Fruit fly (Drosophila melanogaster) whole organism, embryonic: ENCODE measurements around the gene CG12016.

Experiments used
- ATbp ChIP-seq: fragments of 200-800 bp; sonication (Bioruptor generic); optimal IDR thresholded peaks from 2 replicates; lab custom pipeline; 2017; ENCODE audit warnings: missing biosample characterization, mild to moderate bottlenecking, missing genetic modification characterization, missing genetic modification reagents
- Aef1 ChIP-seq: fragments of 200-800 bp; sonication (Bioruptor generic); IDR thresholded peaks from 3 replicates; pipeline ENCODE4 v1.3.6; 2022; ENCODE audit warnings: missing biosample characterization, missing genetic modification characterization
- Bdp1 ChIP-seq: fragments of 200-800 bp; sonication (Bioruptor generic); optimal IDR thresholded peaks from 3 replicates; lab custom pipeline; 2016; ENCODE audit warnings: missing biosample characterization, missing genetic modification characterization
- Blimp-1 ChIP-seq: fragments of 200-800 bp; sonication (Bioruptor generic); optimal IDR thresholded peaks from 3 replicates; lab custom pipeline; 2018; ENCODE audit warnings: missing biosample characterization, missing genetic modification characterization, mild to moderate bottlenecking, moderate library complexity, missing genetic modification reagents
- CG10147 ChIP-seq: fragments of 200-800 bp; sonication (Bioruptor generic); optimal IDR thresholded peaks from 2 replicates; lab custom pipeline; 2019; ENCODE audit warnings: missing biosample characterization, mild to moderate bottlenecking, missing genetic modification characterization, moderate library complexity
- CG11093 ChIP-seq: fragments of 200-800 bp; sonication (Bioruptor generic); IDR thresholded peaks from 3 replicates; pipeline ENCODE4 v1.3.6; 2022; ENCODE audit warnings: missing biosample characterization, missing genetic modification characterization
- CG12236 ChIP-seq: fragments of 200-800 bp; sonication (Bioruptor generic); optimal IDR thresholded peaks from 2 replicates; lab custom pipeline; 2016; ENCODE audit warnings: missing biosample characterization, missing genetic modification characterization
- CG12744 ChIP-seq: fragments of 200-800 bp; sonication (Bioruptor generic); optimal IDR thresholded peaks from 2 replicates; lab custom pipeline; 2016; ENCODE audit warnings: missing biosample characterization, missing genetic modification characterization
- CG13424 ChIP-seq: fragments of 200-800 bp; sonication (Bioruptor generic); optimal IDR thresholded peaks from 2 replicates; lab custom pipeline; 2019; ENCODE audit warnings: missing biosample characterization, mild to moderate bottlenecking, missing genetic modification characterization, moderate library complexity
- CG15601 ChIP-seq: fragments of 200-800 bp; sonication (Bioruptor generic); optimal IDR thresholded peaks from 3 replicates; lab custom pipeline; 2019; ENCODE audit warnings: missing biosample characterization, mild to moderate bottlenecking, missing genetic modification characterization, moderate library complexity
- CG16779 ChIP-seq: fragments of 200-800 bp; sonication (Bioruptor generic); IDR thresholded peaks from 2 replicates; pipeline ENCODE4 v1.3.6; 2022; ENCODE audit warnings: missing biosample characterization, missing genetic modification characterization
- CG16863 ChIP-seq: fragments of 200-800 bp; sonication (Bioruptor generic); optimal IDR thresholded peaks from 3 replicates; lab custom pipeline; 2016; ENCODE audit warnings: missing biosample characterization, missing genetic modification characterization
- CG18619 ChIP-seq: fragments of 200-800 bp; sonication (Bioruptor generic); optimal IDR thresholded peaks from 3 replicates; lab custom pipeline; 2017; ENCODE audit warnings: missing biosample characterization, mild to moderate bottlenecking, missing genetic modification characterization
- CG6689 ChIP-seq: fragments of 200-800 bp; sonication (Bioruptor generic); IDR thresholded peaks from 2 replicates; pipeline ENCODE4 v1.3.6; 2022; ENCODE audit warnings: missing biosample characterization, missing genetic modification characterization
- CG6791 ChIP-seq: fragments of 200-800 bp; sonication (Bioruptor generic); IDR thresholded peaks from 3 replicates; pipeline ENCODE4 v1.3.6; 2022; ENCODE audit warnings: missing biosample characterization, missing genetic modification characterization; ENCODE audit not compliant: partially characterized antibody
- CG6854 ChIP-seq: fragments of 200-800 bp; sonication (Bioruptor generic); optimal IDR thresholded peaks from 3 replicates; lab custom pipeline; 2017; ENCODE audit warnings: missing biosample characterization, mild to moderate bottlenecking, missing genetic modification characterization
- CG7786 ChIP-seq: fragments of 200-800 bp; sonication (Bioruptor generic); optimal IDR thresholded peaks from 2 replicates; lab custom pipeline; 2016; ENCODE audit warnings: missing biosample characterization, missing genetic modification characterization
- Doc3 ChIP-seq: fragments of 200-800 bp; sonication (Bioruptor generic); IDR thresholded peaks from 3 replicates; pipeline ENCODE4 v1.3.6; 2022; ENCODE audit warnings: missing biosample characterization, missing genetic modification characterization; ENCODE audit not compliant: partially characterized antibody
- HLH4C ChIP-seq: fragments of 200-800 bp; sonication (Bioruptor generic); IDR thresholded peaks from 3 replicates; pipeline ENCODE4 v1.3.6; 2022; ENCODE audit warnings: missing biosample characterization, missing genetic modification characterization; ENCODE audit not compliant: partially characterized antibody
- HmgD ChIP-seq: fragments of 200-800 bp; sonication (Bioruptor generic); optimal IDR thresholded peaks from 3 replicates; lab custom pipeline; 2016; ENCODE audit warnings: missing biosample characterization, missing genetic modification characterization
- Hsf ChIP-seq: fragments of 200-800 bp; sonication (Bioruptor generic); optimal IDR thresholded peaks from 3 replicates; lab custom pipeline; 2016; ENCODE audit warnings: missing biosample characterization, missing genetic modification characterization
- Jarid2 ChIP-seq: fragments of 200-800 bp; sonication (Bioruptor generic); optimal IDR thresholded peaks from 3 replicates; lab custom pipeline; 2017; ENCODE audit warnings: mild to moderate bottlenecking, missing biosample characterization, missing genetic modification reagents, missing genetic modification characterization
- Meics ChIP-seq: fragments of 200-800 bp; sonication (Bioruptor generic); optimal IDR thresholded peaks from 2 replicates; lab custom pipeline; 2017; ENCODE audit warnings: missing biosample characterization, mild to moderate bottlenecking, missing genetic modification characterization
- NfI ChIP-seq: fragments of 200-800 bp; sonication (Bioruptor generic); optimal IDR thresholded peaks from 3 replicates; lab custom pipeline; 2018; ENCODE audit warnings: missing biosample characterization, mild to moderate bottlenecking, missing genetic modification characterization, moderate library complexity
- PHDP ChIP-seq: fragments of 200-800 bp; sonication (Bioruptor generic); optimal IDR thresholded peaks from 3 replicates; lab custom pipeline; 2018; ENCODE audit warnings: missing biosample characterization, mild to moderate bottlenecking, missing genetic modification characterization, moderate library complexity
- Ravus ChIP-seq: fragments of 200-800 bp; sonication (Bioruptor generic); IDR thresholded peaks from 2 replicates; pipeline ENCODE4 v1.3.6; 2022; ENCODE audit warnings: missing biosample characterization, missing genetic modification characterization
- Side ChIP-seq: fragments of 200-800 bp; sonication (Bioruptor generic); optimal IDR thresholded peaks from 2 replicates; lab custom pipeline; 2016; ENCODE audit warnings: missing biosample characterization, missing genetic modification characterization
- Spps ChIP-seq: fragments of 200-800 bp; sonication (Bioruptor generic); optimal IDR thresholded peaks from 2 replicates; lab custom pipeline; 2018; ENCODE audit warnings: missing biosample characterization, mild to moderate bottlenecking, missing genetic modification characterization
- Stat92E ChIP-seq, 3 experiments: fragments of >200 bp in 2 of 3; fragments of 200-800 bp in 1 of 3; sonication (Bioruptor generic) in 1 of 3; optimal IDR thresholded peaks; 2 replicates each; lab custom pipeline; 2017 to 2019; ENCODE audit warnings: missing biosample characterization in 3 of 3, missing genetic modification characterization in 3 of 3, mild to moderate bottlenecking in 1 of 3, moderate library complexity in 1 of 3
- Taf1 ChIP-seq: fragments of 200-800 bp; sonication (Bioruptor generic); IDR thresholded peaks from 2 replicates; pipeline ENCODE4 v1.3.6; 2022; ENCODE audit warnings: missing biosample characterization, missing genetic modification characterization
- YL-1 ChIP-seq: fragments of 200-800 bp; sonication (Bioruptor generic); optimal IDR thresholded peaks from 3 replicates; lab custom pipeline; 2017; ENCODE audit warnings: missing biosample characterization, mild to moderate bottlenecking, missing genetic modification characterization
- ase ChIP-seq: fragments of 200-800 bp; sonication (Bioruptor generic); IDR thresholded peaks from 3 replicates; pipeline ENCODE4 v1.3.6; 2022; ENCODE audit warnings: missing biosample characterization, missing genetic modification characterization
- caup ChIP-seq: fragments of 200-800 bp; sonication (Bioruptor generic); optimal IDR thresholded peaks from 3 replicates; lab custom pipeline; 2017; ENCODE audit warnings: missing biosample characterization, mild to moderate bottlenecking, missing genetic modification characterization, moderate library complexity; ENCODE audit not compliant: severe bottlenecking
- chinmo ChIP-seq: fragments of 200-800 bp; sonication (Bioruptor generic); IDR thresholded peaks from 4 replicates; pipeline ENCODE4 v1.3.6; 2022; ENCODE audit warnings: missing biosample characterization, missing genetic modification characterization; ENCODE audit not compliant: partially characterized antibody
- dan ChIP-seq: fragments of 200-800 bp; sonication (Bioruptor generic); IDR thresholded peaks from 2 replicates; pipeline ENCODE4 v1.3.6; 2022; ENCODE audit warnings: missing biosample characterization, missing genetic modification characterization
- dm ChIP-seq: fragments of 200-800 bp; sonication (Bioruptor generic); optimal IDR thresholded peaks from 3 replicates; lab custom pipeline; 2016; ENCODE audit warnings: missing biosample characterization, missing genetic modification characterization
- fru ChIP-seq: fragments of >200 bp; optimal IDR thresholded peaks from 2 replicates; lab custom pipeline; 2017
- gce ChIP-seq: fragments of 200-800 bp; sonication (Bioruptor generic); IDR thresholded peaks from 3 replicates; pipeline ENCODE4 v1.3.6; 2022; ENCODE audit warnings: missing biosample characterization, missing genetic modification characterization
- hbn ChIP-seq: fragments of 200-800 bp; sonication (Bioruptor generic); IDR thresholded peaks from 2 replicates; pipeline ENCODE4 v1.3.6; 2022; ENCODE audit warnings: missing biosample characterization, missing genetic modification characterization; ENCODE audit not compliant: partially characterized antibody
- hkb ChIP-seq, 2 experiments: fragments of 200-800 bp in 1 of 2; fragments of >200 bp in 1 of 2; sonication (Bioruptor generic) in 1 of 2; IDR thresholded peaks in 1 of 2; optimal IDR thresholded peaks in 1 of 2; 2 replicates each; pipeline versions ENCODE4 v1.3.6 to Lab custom; 2017 to 2022; ENCODE audit warnings: missing biosample characterization in 1 of 2, missing genetic modification characterization in 1 of 2
- jumu ChIP-seq: fragments of 200-800 bp; sonication (Bioruptor generic); optimal IDR thresholded peaks from 3 replicates; lab custom pipeline; 2016; ENCODE audit warnings: missing biosample characterization, missing genetic modification characterization
- mam ChIP-seq: fragments of 200-800 bp; sonication (Bioruptor generic); optimal IDR thresholded peaks from 3 replicates; lab custom pipeline; 2016; ENCODE audit warnings: missing biosample characterization, missing genetic modification characterization
- mirr ChIP-seq: fragments of 200-800 bp; sonication (Bioruptor generic); optimal IDR thresholded peaks from 3 replicates; lab custom pipeline; 2018; ENCODE audit warnings: missing biosample characterization, mild to moderate bottlenecking, missing genetic modification characterization
- oc ChIP-seq: fragments of 200-800 bp; sonication (Bioruptor generic); optimal IDR thresholded peaks from 2 replicates; lab custom pipeline; 2018; ENCODE audit warnings: missing biosample characterization, mild to moderate bottlenecking, missing genetic modification characterization, moderate library complexity
- peb ChIP-seq: fragments of 200-800 bp; sonication (Bioruptor generic); IDR thresholded peaks from 2 replicates; pipeline ENCODE4 v1.3.6; 2022; ENCODE audit warnings: missing biosample characterization, missing genetic modification characterization
- row ChIP-seq: fragments of 200-800 bp; sonication (Bioruptor generic); IDR thresholded peaks from 3 replicates; pipeline ENCODE4 v1.3.6; 2022; ENCODE audit warnings: missing biosample characterization, missing genetic modification characterization
- sd ChIP-seq: fragments of 200-800 bp; sonication (Bioruptor generic); optimal IDR thresholded peaks from 3 replicates; lab custom pipeline; 2018; ENCODE audit warnings: missing biosample characterization, mild to moderate bottlenecking, missing genetic modification characterization, moderate library complexity
- slou ChIP-seq: fragments of 200-800 bp; sonication (Bioruptor generic); optimal IDR thresholded peaks from 3 replicates; lab custom pipeline; 2016; ENCODE audit warnings: missing biosample characterization, missing genetic modification characterization
- sna ChIP-seq: fragments of 200-800 bp; sonication (Bioruptor generic); IDR thresholded peaks from 2 replicates; pipeline ENCODE4 v1.3.6; 2022; ENCODE audit warnings: missing biosample characterization, missing genetic modification characterization; ENCODE audit not compliant: partially characterized antibody
- tin ChIP-seq: fragments of 200-800 bp; sonication (Bioruptor generic); optimal IDR thresholded peaks from 3 replicates; lab custom pipeline; 2016; ENCODE audit warnings: missing biosample characterization, missing genetic modification characterization

Gene CG12016

dm6 chr3L:3319223-3319643 is at the start of gene CG12016, which contains the start of the genes PIG-C and Dpm2 (continued):
- TF ChIP-seq Meics (GFP tag; lab: Kevin White, UChicago): no peak
- TF ChIP-seq sna (GFP tag; lab: Robert Waterston, UW): peak; percentile 97
- TF ChIP-seq CG7786 (GFP tag; lab: Kevin White, UChicago): peak; percentile 71
- peak; percentile 52 for TF ChIP-seq CG12744 (GFP tag; lab: Kevin White, UChicago)
- TF ChIP-seq dan (GFP tag; lab: Robert Waterston, UW): no peak
- TF ChIP-seq Hsf (GFP tag; lab: Kevin White, UChicago): peak; percentile 86
- TF ChIP-seq YL-1 (GFP tag; lab: Kevin White, UChicago): peak; percentile 38
- no peak for TF ChIP-seq Ravus (GFP tag; lab: Robert Waterston, UW)
- TF ChIP-seq row (GFP tag; lab: Robert Waterston, UW): peak; percentile 94
- TF ChIP-seq mirr (GFP tag; lab: Kevin White, UChicago): peak; percentile 45
- TF ChIP-seq jumu (GFP tag; lab: Kevin White, UChicago): peak; percentile 65
- TF ChIP-seq ase (GFP tag; lab: Robert Waterston, UW): peak; percentile 50; the same call in 1 of the 3 replicates
- TF ChIP-seq gce (GFP tag; lab: Robert Waterston, UW): no peak
- no peak for TF ChIP-seq fru (lab: Kevin White, UChicago)
- TF ChIP-seq hbn: peak; percentile 95
- peak; percentile 44 for TF ChIP-seq Aef1 (GFP tag; lab: Robert Waterston, UW)
- peak; percentile 36 for TF ChIP-seq Blimp-1 (GFP tag; lab: Kevin White, UChicago)
- TF ChIP-seq NfI (GFP tag; lab: Kevin White, UChicago): peak; percentile 72
- no peak for TF ChIP-seq oc (tag; lab: Kevin White, UChicago)
- TF ChIP-seq mam (GFP tag; lab: Kevin White, UChicago): peak; percentile 78
- TF ChIP-seq CG12236 (GFP tag; lab: Kevin White, UChicago): no peak
- peak; percentile 95 for TF ChIP-seq CG6791 (GFP tag; lab: Robert Waterston, UW)
- peak; percentile 58 for TF ChIP-seq CG10147 (GFP tag; lab: Kevin White, UChicago)
- no peak for TF ChIP-seq peb
- TF ChIP-seq caup (GFP tag; lab: Kevin White, UChicago): peak; percentile 56
- no peak for TF ChIP-seq sd (tag; lab: Kevin White, UChicago)
- peak; percentile 53 for TF ChIP-seq Side
- no peak for TF ChIP-seq hkb (optimal IDR thresholded peaks at IDR 0.05; lab: Kevin White, UChicago)
- no peak for TF ChIP-seq hkb (GFP tag; IDR thresholded peaks at IDR 0.05; lab: Robert Waterston, UW)
- TF ChIP-seq Jarid2 (GFP tag; lab: Kevin White, UChicago): no peak
- TF ChIP-seq dm: peak; percentile 65
- peak; percentile 50 for TF ChIP-seq Bdp1
- peak; percentile 97 for TF ChIP-seq Doc3 (GFP tag; lab: Robert Waterston, UW)
- no peak for TF ChIP-seq Spps
- TF ChIP-seq CG16779 (GFP tag; lab: Robert Waterston, UW): no peak
- TF ChIP-seq CG13424: peak; percentile 74
- TF ChIP-seq HLH4C (GFP tag; lab: Robert Waterston, UW): peak; percentile 95
- no peak for TF ChIP-seq slou (GFP tag; lab: Kevin White, UChicago)
- 0 out of 3 replicates have a peak, but pooled peaks have one; percentile 20 for TF ChIP-seq CG11093
- TF ChIP-seq CG16863 (GFP tag; lab: Kevin White, UChicago): peak; percentile 63
- TF ChIP-seq HmgD (GFP tag; lab: Kevin White, UChicago): peak; percentile 74
- no peak for TF ChIP-seq CG6854 (GFP tag; lab: Kevin White, UChicago)
- no peak for TF ChIP-seq Stat92E (GFP tag; optimal IDR thresholded peaks at IDR 0.05; lab: Kevin White, UChicago)
- TF ChIP-seq tin (GFP tag; lab: Kevin White, UChicago): peak; percentile 68
- TF ChIP-seq Taf1 (GFP tag; lab: Robert Waterston, UW): no peak
- peak; percentile 95 for TF ChIP-seq chinmo (GFP tag; lab: Robert Waterston, UW)
- TF ChIP-seq CG18619 (GFP tag; lab: Kevin White, UChicago): peak; percentile 47
- peak; percentile 69 for TF ChIP-seq CG15601
- TF ChIP-seq PHDP: peak; percentile 58
- TF ChIP-seq CG6689 (GFP tag; lab: Robert Waterston, UW): peak; percentile 52; the same call in 1 of the 2 replicates
- no peak for TF ChIP-seq ATbp
